ENCODE assay signal across 6 fruit fly cellular contexts in the genomic region with DNA sequence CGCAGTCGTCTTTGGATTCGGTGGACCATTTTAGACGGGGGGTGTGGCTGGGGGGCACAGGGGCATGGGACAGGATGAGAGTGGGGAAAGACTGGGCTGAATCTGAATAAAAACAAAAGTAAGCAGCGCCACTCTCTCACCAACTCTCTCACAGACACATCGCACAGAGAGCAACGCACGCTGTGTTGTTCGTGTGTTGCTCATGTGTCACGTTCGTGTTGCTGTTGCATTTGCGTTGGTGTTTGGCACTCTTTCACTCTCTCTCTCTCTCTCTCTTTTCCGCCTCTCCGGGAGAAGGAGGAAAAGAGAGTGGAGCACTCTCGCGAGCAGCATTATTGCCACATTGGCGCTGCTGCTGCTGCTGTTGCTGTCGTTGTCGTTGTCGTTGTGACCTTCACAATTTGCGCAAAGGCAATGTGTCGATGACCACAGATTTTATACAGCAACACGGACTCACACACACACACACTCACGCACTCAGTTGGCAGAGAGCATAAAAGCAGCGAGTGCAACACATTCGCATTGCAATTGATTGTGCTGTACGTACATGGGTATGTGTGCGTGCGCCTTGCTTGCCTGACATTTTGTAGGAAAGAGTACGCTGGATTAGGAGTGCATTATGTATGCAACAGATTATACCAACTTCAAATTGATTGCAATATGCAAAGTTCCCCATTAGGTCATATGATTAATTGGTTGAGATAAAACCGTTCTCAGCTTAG.
A peak's percentile ranks its signal among the peaks of the same experiment; 100 is the strongest.
TF ChIP-seq lines count a peak whose summit lies in the region.

No protein-coding gene starts in this region.

- no peak for TF ChIP-seq CTCF in whole organism, embryonic (GFP tag; optimal IDR thresholded peaks at IDR 0.05; lab: Kevin White, UChicago)

TF ChIP-seq in whole organism, 6 proteins besides CTCF, POLR2A, EP300 and RAD21:
- TF ChIP-seq psq (optimal IDR thresholded peaks at IDR 0.05; lab: Kevin White, UChicago): no peak
- peak; percentile 99 for TF ChIP-seq Dll (optimal IDR thresholded peaks at IDR 0.05; lab: Kevin White, UChicago)

TF ChIP-seq in whole organism, adult, 20 proteins besides CTCF, POLR2A, EP300 and RAD21:
- TF ChIP-seq pad (GFP tag; optimal IDR thresholded peaks at IDR 0.05; lab: Kevin White, UChicago): peak; percentile 62
- TF ChIP-seq cic (GFP tag; optimal IDR thresholded peaks at IDR 0.05; lab: Kevin White, UChicago): peak; percentile 17
- TF ChIP-seq CG12768 (GFP tag; optimal IDR thresholded peaks at IDR 0.05; lab: Kevin White, UChicago): peak; percentile 70
- TF ChIP-seq toe (GFP tag; optimal IDR thresholded peaks at IDR 0.05; lab: Kevin White, UChicago): no peak
- TF ChIP-seq tj (GFP tag; optimal IDR thresholded peaks at IDR 0.05; lab: Kevin White, UChicago): peak; percentile 45

TF ChIP-seq in whole organism, embryonic, 481 proteins besides CTCF, POLR2A, EP300 and RAD21 (continues in another document):
- TF ChIP-seq Ssrp (tag; optimal IDR thresholded peaks at IDR 0.05; lab: Kevin White, UChicago) (no peak), Camta (GFP tag; optimal IDR thresholded peaks at IDR 0.05; lab: Kevin White, UChicago) (no peak), CG13775 (GFP tag; optimal IDR thresholded peaks at IDR 0.05; lab: Kevin White, UChicago) (no peak), Fer3 (tag; optimal IDR thresholded peaks at IDR 0.05; lab: Kevin White, UChicago) (no peak), CG34422 (GFP tag; IDR thresholded peaks at IDR 0.05; lab: Robert Waterston, UW) (peak; percentile 28; the same call in 1 of the 3 replicates), CG8290 (GFP tag; optimal IDR thresholded peaks at IDR 0.05; lab: Kevin White, UChicago) (no peak), CG8290 (tag; optimal IDR thresholded peaks at IDR 0.05; lab: Kevin White, UChicago) (no peak), CG7271 (tag; optimal IDR thresholded peaks at IDR 0.05; lab: Kevin White, UChicago) (no peak), CG15269 (tag; optimal IDR thresholded peaks at IDR 0.05; lab: Kevin White, UChicago) (no peak), CG12219 (GFP tag; optimal IDR thresholded peaks at IDR 0.05; lab: Kevin White, UChicago) (no peak), CG15479 (GFP tag; optimal IDR thresholded peaks at IDR 0.05; lab: Kevin White, UChicago) (peak; percentile 32), CG2116 (GFP tag; optimal IDR thresholded peaks at IDR 0.05; lab: Kevin White, UChicago) (no peak), CG12104 (GFP tag; optimal IDR thresholded peaks at IDR 0.05; lab: Kevin White, UChicago) (no peak), Dad (GFP tag; optimal IDR thresholded peaks at IDR 0.05; lab: Kevin White, UChicago) (no peak), dmrt99B (tag; optimal IDR thresholded peaks at IDR 0.05; lab: Kevin White, UChicago) (no peak), sens (GFP tag; lab: Kevin White, UChicago) (peak; percentile 59), Asciz (GFP tag; optimal IDR thresholded peaks at IDR 0.05; lab: Kevin White, UChicago) (no peak), nerfin-1 (tag; optimal IDR thresholded peaks at IDR 0.05; lab: Kevin White, UChicago) (no peak), dysf (GFP tag; IDR thresholded peaks at IDR 0.05; lab: Robert Waterston, UW) (no peak), tio (GFP tag; optimal IDR thresholded peaks at IDR 0.05; lab: Kevin White, UChicago) (no peak)

TF ChIP-seq in whole organism, prepupa, 60 proteins besides CTCF, POLR2A, EP300 and RAD21 (continues in another document):
- TF ChIP-seq spab (GFP tag; optimal IDR thresholded peaks at IDR 0.05; lab: Kevin White, UChicago): no peak
- no peak for TF ChIP-seq CG6792 (GFP tag; optimal IDR thresholded peaks at IDR 0.05; lab: Kevin White, UChicago)
- TF ChIP-seq dsx (GFP tag; optimal IDR thresholded peaks at IDR 0.05; lab: Kevin White, UChicago; ENCODE audit: poor library complexity, severe bottlenecking): peak; percentile 66
- no peak for TF ChIP-seq Hr4 (GFP tag; optimal IDR thresholded peaks at IDR 0.05; lab: Kevin White, UChicago)
- peak; percentile 21 for TF ChIP-seq CG6854 (GFP tag; optimal IDR thresholded peaks at IDR 0.05; lab: Kevin White, UChicago)
- TF ChIP-seq cyc (GFP tag; optimal IDR thresholded peaks at IDR 0.05; lab: Kevin White, UChicago): no peak
- TF ChIP-seq lz (GFP tag; optimal IDR thresholded peaks at IDR 0.05; lab: Kevin White, UChicago): no peak
- TF ChIP-seq net (GFP tag; optimal IDR thresholded peaks at IDR 0.05; lab: Kevin White, UChicago): peak; percentile 15
- TF ChIP-seq ss (GFP tag; optimal IDR thresholded peaks at IDR 0.05; lab: Kevin White, UChicago): peak; percentile 69 to 78
- no peak for TF ChIP-seq Sox102F (GFP tag; optimal IDR thresholded peaks at IDR 0.05; lab: Kevin White, UChicago)
- peak; percentile 56 for TF ChIP-seq Eip93F (GFP tag; optimal IDR thresholded peaks at IDR 0.05; lab: Kevin White, UChicago)
- TF ChIP-seq CG11294 (GFP tag; IDR thresholded peaks at IDR 0.05; lab: Robert Waterston, UW): no peak
- TF ChIP-seq fkh (GFP tag; optimal IDR thresholded peaks at IDR 0.05; lab: Kevin White, UChicago): no peak
- TF ChIP-seq Lpt (GFP tag; optimal IDR thresholded peaks at IDR 0.05; lab: Kevin White, UChicago): peak; percentile 74
- no peak for TF ChIP-seq CG34406 (GFP tag; optimal IDR thresholded peaks at IDR 0.05; lab: Kevin White, UChicago)
- no peak for TF ChIP-seq Smox (GFP tag; optimal IDR thresholded peaks at IDR 0.05; lab: Kevin White, UChicago)
- TF ChIP-seq Met (GFP tag; optimal IDR thresholded peaks at IDR 0.05; lab: Kevin White, UChicago): peak; percentile 42
- no peak for TF ChIP-seq CG32006 (GFP tag; optimal IDR thresholded peaks at IDR 0.05; lab: Kevin White, UChicago)
- TF ChIP-seq CG6163 (GFP tag; IDR thresholded peaks at IDR 0.05; lab: Robert Waterston, UW): peak; percentile 52; the same call in 2 of the 3 replicates

TF ChIP-seq in whole organism, pupa, 21 proteins besides CTCF, POLR2A, EP300 and RAD21:
- TF ChIP-seq CG13204 (GFP tag; optimal IDR thresholded peaks at IDR 0.05; lab: Kevin White, UChicago) (peak; percentile 88), Pif1A (GFP tag; optimal IDR thresholded peaks at IDR 0.05; lab: Kevin White, UChicago) (no peak), Snoo (tag; optimal IDR thresholded peaks at IDR 0.05; lab: Kevin White, UChicago) (peak; percentile 51), CG4496 (GFP tag; IDR thresholded peaks at IDR 0.05; lab: Robert Waterston, UW) (peak; percentile 48; the same call in 1 of the 3 replicates), CG8159 (tag; optimal IDR thresholded peaks at IDR 0.05; lab: Kevin White, UChicago) (no peak), fd96Ca (GFP tag; IDR thresholded peaks at IDR 0.05; lab: Robert Waterston, UW) (peak; percentile 64; the same call in 1 of the 3 replicates), CG14655 (GFP tag; optimal IDR thresholded peaks at IDR 0.05; lab: Kevin White, UChicago) (no peak), Ets98B (GFP tag; IDR thresholded peaks at IDR 0.05; lab: Robert Waterston, UW) (peak; percentile 72; the same call in 1 of the 2 replicates), CG9948 (tag; optimal IDR thresholded peaks at IDR 0.05; lab: Kevin White, UChicago) (no peak), CG32121 (GFP tag; IDR thresholded peaks at IDR 0.05; lab: Robert Waterston, UW) (peak; percentile 43; the same call in 1 of the 2 replicates), CG34367 (tag; optimal IDR thresholded peaks at IDR 0.05; lab: Kevin White, UChicago) (no peak), D1 (tag; optimal IDR thresholded peaks at IDR 0.05; lab: Kevin White, UChicago) (no peak), Pif1B (GFP tag; optimal IDR thresholded peaks at IDR 0.05; lab: Kevin White, UChicago) (peak; percentile 49), EcR (GFP tag; optimal IDR thresholded peaks at IDR 0.05; lab: Kevin White, UChicago) (peak; percentile 99), CG17806 (tag; optimal IDR thresholded peaks at IDR 0.05; lab: Kevin White, UChicago) (no peak), CG10348 (GFP tag; IDR thresholded peaks at IDR 0.05; lab: Robert Waterston, UW) (no peak), CG12605 (GFP tag; IDR thresholded peaks at IDR 0.05; lab: Robert Waterston, UW) (peak; percentile 57; the same call in 1 of the 2 replicates), gl (tag; optimal IDR thresholded peaks at IDR 0.05; lab: Kevin White, UChicago) (peak; percentile 39), rn (GFP tag; IDR thresholded peaks at IDR 0.05; lab: Robert Waterston, UW) (no peak)

TF ChIP-seq in whole organism, wandering third instar larva, 38 proteins besides CTCF, POLR2A, EP300 and RAD21 (continues in another document):
- TF ChIP-seq CG9705 (GFP tag; optimal IDR thresholded peaks at IDR 0.05; lab: Kevin White, UChicago): no peak
- TF ChIP-seq fru (GFP tag; optimal IDR thresholded peaks at IDR 0.05; lab: Kevin White, UChicago): peak; percentile 81
- peak; percentile 49 for TF ChIP-seq br (GFP tag; optimal IDR thresholded peaks at IDR 0.05; lab: Kevin White, UChicago)
- TF ChIP-seq Dfd (GFP tag; optimal IDR thresholded peaks at IDR 0.05; lab: Kevin White, UChicago): no peak
- peak; percentile 97 for TF ChIP-seq Dif (GFP tag; optimal IDR thresholded peaks at IDR 0.05; lab: Kevin White, UChicago; ENCODE audit: partially characterized antibody)
- TF ChIP-seq Vsx2 (GFP tag; optimal IDR thresholded peaks at IDR 0.05; lab: Kevin White, UChicago; ENCODE audit: partially characterized antibody): no peak
- TF ChIP-seq Mio (GFP tag; optimal IDR thresholded peaks at IDR 0.05; lab: Kevin White, UChicago): no peak
- TF ChIP-seq dl (GFP tag; optimal IDR thresholded peaks at IDR 0.05; lab: Kevin White, UChicago; ENCODE audit: insufficient read depth in 1 of 2, partially characterized antibody in 2 of 2): peak; percentile 95 to 97
- TF ChIP-seq h (GFP tag; optimal IDR thresholded peaks at IDR 0.05; lab: Kevin White, UChicago): peak; percentile 70
- TF ChIP-seq HLH106 (tag; optimal IDR thresholded peaks at IDR 0.05; lab: Kevin White, UChicago): no peak
- TF ChIP-seq foxo (GFP tag; optimal IDR thresholded peaks at IDR 0.05; lab: Kevin White, UChicago): peak in 1 of 2 experiments; percentile 23
- no peak for TF ChIP-seq sv (GFP tag; optimal IDR thresholded peaks at IDR 0.05; lab: Kevin White, UChicago)
- peak; percentile 36 for TF ChIP-seq OdsH (GFP tag; optimal IDR thresholded peaks at IDR 0.05; lab: Kevin White, UChicago)
- no peak for TF ChIP-seq lola (GFP tag; optimal IDR thresholded peaks at IDR 0.05; lab: Kevin White, UChicago)
- TF ChIP-seq rgr (GFP tag; optimal IDR thresholded peaks at IDR 0.05; lab: Kevin White, UChicago): peak; percentile 30
- TF ChIP-seq tai (GFP tag; optimal IDR thresholded peaks at IDR 0.05; lab: Kevin White, UChicago): peak; percentile 43
- TF ChIP-seq usp (GFP tag; optimal IDR thresholded peaks at IDR 0.05; lab: Kevin White, UChicago): no peak
- TF ChIP-seq Hr78 (GFP tag; optimal IDR thresholded peaks at IDR 0.05; lab: Kevin White, UChicago): no peak
- peak; percentile 68 for TF ChIP-seq psq (GFP tag; optimal IDR thresholded peaks at IDR 0.05; lab: Kevin White, UChicago)
- no peak for TF ChIP-seq jim (GFP tag; optimal IDR thresholded peaks at IDR 0.05; lab: Kevin White, UChicago)
- peak; percentile 83 for TF ChIP-seq Rel (GFP tag; optimal IDR thresholded peaks at IDR 0.05; lab: Kevin White, UChicago)
- TF ChIP-seq Rel (tag; optimal IDR thresholded peaks at IDR 0.05; lab: Kevin White, UChicago): peak; percentile 40
- no peak for TF ChIP-seq dmrt93B (GFP tag; optimal IDR thresholded peaks at IDR 0.05; lab: Kevin White, UChicago)
- TF ChIP-seq Sp1 (GFP tag; optimal IDR thresholded peaks at IDR 0.05; lab: Kevin White, UChicago): peak; percentile 45
